Worm (Caenorhabditis elegans) whole organism, L3 larva: Measurements from ENCODE around the gene B0554.4.

Experiments
- fkh-10 ChIP-seq: sonication (generic microtip); optimal IDR thresholded peaks from 2 replicates; lab custom pipeline; 2017; ENCODE audit warnings: missing biosample characterization, missing genetic modification reagents, missing genetic modification characterization
- ztf-11 ChIP-seq: fragments of 150-350 bp; optimal IDR thresholded peaks from 2 replicates; lab custom pipeline; 2014; ENCODE audit warnings: missing biosample characterization, missing genetic modification characterization

DNA sequence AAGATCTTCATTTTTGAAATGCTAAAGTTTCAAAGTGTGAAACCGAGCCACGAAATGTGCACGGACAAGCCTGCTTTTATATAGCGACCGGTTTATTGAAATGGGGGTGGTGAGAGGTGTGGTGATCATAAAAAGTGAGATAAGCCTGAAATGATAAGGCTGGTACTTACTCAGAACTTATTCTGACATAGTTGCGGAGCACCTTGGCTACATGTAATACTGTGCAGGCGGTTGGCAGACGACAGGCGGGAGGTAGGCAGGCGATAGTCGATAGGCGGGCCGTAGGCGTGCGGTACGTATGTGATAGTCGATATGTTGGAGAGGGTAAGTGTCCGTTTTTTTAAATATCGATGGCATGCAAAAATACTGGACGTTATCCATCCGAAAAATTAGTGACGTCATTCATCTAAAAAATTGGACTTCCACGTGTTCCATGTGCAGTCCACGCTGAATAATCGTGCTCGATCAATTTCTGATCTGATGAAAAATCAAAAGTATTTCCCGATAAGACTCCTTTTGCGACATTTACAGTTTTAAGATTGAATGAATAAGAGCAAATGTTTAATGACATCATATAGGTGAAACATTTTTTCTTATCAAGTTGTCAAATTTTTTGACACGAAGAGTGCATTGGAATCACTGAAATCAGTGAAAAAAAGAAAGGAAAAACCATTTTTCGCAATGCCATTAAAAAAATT, 11.1 kb upstream of the B0554.4 start, which contains the start of gene irg-8:
- TF ChIP-seq ztf-11 (tag; lab: Kevin White, UChicago) (no peak), fkh-10 (GFP tag; lab: Kevin White, UChicago) (no peak)
